Worm (Caenorhabditis elegans) whole organism, young adult: ENCODE measurements around the gene lpr-4.
A peak's percentile ranks its signal among the peaks of the same experiment; 100 is the strongest.

Experiments used
- B0019.2 ChIP-seq: fragments of 200-800 bp; sonication (Bioruptor generic); conservative IDR thresholded peaks from 2 replicates; pipeline ENCODE4 v1.3.6; 2022; ENCODE audit warnings: missing genetic modification reagents, missing genetic modification characterization, missing compliant biosample characterization
- B0035.1 ChIP-seq: sonication (generic microtip); optimal IDR thresholded peaks from 2 replicates; lab custom pipeline; 2016; ENCODE audit warnings: missing genetic modification characterization, mild to moderate bottlenecking, missing compliant biosample characterization, missing genotype, missing genetic modification reagents
- C06A6.2 ChIP-seq: fragments of 200-800 bp; sonication (Bioruptor generic); conservative IDR thresholded peaks from 2 replicates; pipeline ENCODE4 v1.3.6; 2022; ENCODE audit warnings: missing genetic modification characterization, missing compliant biosample characterization
- C17E4.6 ChIP-seq: fragments of 200-800 bp; sonication (Bioruptor generic); IDR thresholded peaks from 2 replicates; pipeline ENCODE4 v1.3.6; 2022; ENCODE audit warnings: missing genetic modification reagents, missing genetic modification characterization, missing compliant biosample characterization
- K12H6.12 ChIP-seq: fragments of 200-800 bp; sonication (Bioruptor generic); optimal IDR thresholded peaks from 2 replicates; lab custom pipeline; 2018; ENCODE audit warnings: mild to moderate bottlenecking, missing genetic modification characterization, missing compliant biosample characterization
- Y53F4B.3 ChIP-seq: fragments of 200-800 bp; sonication (Bioruptor generic); IDR thresholded peaks from 2 replicates; pipeline ENCODE4 v1.3.6; 2022; ENCODE audit warnings: missing genetic modification reagents, missing genetic modification characterization, missing compliant biosample characterization
- Y67H2A.10 ChIP-seq: fragments of 200-800 bp; sonication (Bioruptor generic); conservative IDR thresholded peaks from 2 replicates; pipeline ENCODE4 v1.3.6; 2022; ENCODE audit warnings: missing genetic modification reagents, missing genetic modification characterization, missing compliant biosample characterization
- aptf-2 ChIP-seq: fragments of 200-800 bp; sonication (Bioruptor generic); conservative IDR thresholded peaks from 2 replicates; pipeline ENCODE4 v1.3.6; 2022; ENCODE audit warnings: missing genetic modification reagents, missing genetic modification characterization, missing compliant biosample characterization
- attf-6 ChIP-seq: fragments of 200-800 bp; sonication (Bioruptor generic); IDR thresholded peaks from 2 replicates; pipeline ENCODE4 v1.3.6; 2022; ENCODE audit warnings: missing genetic modification reagents, missing genetic modification characterization, missing compliant biosample characterization
- bed-2 ChIP-seq: fragments of 200-800 bp; sonication (Bioruptor generic); IDR thresholded peaks from 2 replicates; pipeline ENCODE4 v1.3.6; 2022; ENCODE audit warnings: missing genetic modification reagents, missing genetic modification characterization, missing compliant biosample characterization
- ccch-3 ChIP-seq: fragments of 200-800 bp; sonication (Bioruptor generic); optimal IDR thresholded peaks from 2 replicates; lab custom pipeline; 2018; ENCODE audit warnings: mild to moderate bottlenecking, missing genetic modification characterization, missing compliant biosample characterization
- cebp-1 ChIP-seq, 2 experiments: fragments of 200-800 bp in 1 of 2; sonication (Bioruptor generic) in 1 of 2; sonication (generic microtip) in 1 of 2; IDR thresholded peaks in 1 of 2; optimal IDR thresholded peaks in 1 of 2; 2 replicates each; pipeline versions ENCODE4 v1.3.6 to Lab custom; 2017 to 2022; ENCODE audit warnings: missing compliant biosample characterization in 2 of 2, missing genetic modification characterization in 2 of 2, mild to moderate bottlenecking in 1 of 2, missing genetic modification reagents in 1 of 2, moderate library complexity in 1 of 2
- cebp-2 ChIP-seq: fragments of 200-800 bp; sonication (Bioruptor generic); IDR thresholded peaks from 2 replicates; pipeline ENCODE4 v1.3.6; 2022; ENCODE audit warnings: missing genetic modification characterization, missing compliant biosample characterization
- ceh-100 ChIP-seq: fragments of 200-800 bp; sonication (Bioruptor generic); IDR thresholded peaks from 2 replicates; pipeline ENCODE4 v1.3.6; 2022; ENCODE audit warnings: missing genetic modification reagents, missing genetic modification characterization, missing compliant biosample characterization
- ceh-40 ChIP-seq: fragments of 200-800 bp; sonication (Bioruptor generic); IDR thresholded peaks from 2 replicates; pipeline ENCODE4 v1.3.6; 2022; ENCODE audit warnings: missing genetic modification characterization, missing compliant biosample characterization
- chd-7 ChIP-seq: sonication (generic microtip); optimal IDR thresholded peaks from 2 replicates; lab custom pipeline; 2016; ENCODE audit warnings: mild to moderate bottlenecking, missing genetic modification characterization, moderate library complexity, missing compliant biosample characterization
- dpff-1 ChIP-seq: sonication (generic microtip); optimal IDR thresholded peaks from 2 replicates; lab custom pipeline; 2017; ENCODE audit warnings: mild to moderate bottlenecking, missing genetic modification characterization, missing compliant biosample characterization
- efl-1 ChIP-seq: fragments of 150-350 bp; optimal IDR thresholded peaks from 2 replicates; lab custom pipeline; 2014; ENCODE audit warnings: missing biosample characterization, missing genetic modification reagents, missing genetic modification characterization
- hlh-12 ChIP-seq: sonication (generic microtip); optimal IDR thresholded peaks from 2 replicates; lab custom pipeline; 2016; ENCODE audit warnings: missing genetic modification characterization, missing compliant biosample characterization
- hlh-26 ChIP-seq: fragments of 200-800 bp; sonication (Bioruptor generic); conservative IDR thresholded peaks from 2 replicates; pipeline ENCODE4 v1.3.6; 2022; ENCODE audit warnings: missing genetic modification reagents, missing genetic modification characterization, missing compliant biosample characterization
- let-526 ChIP-seq: fragments of 200-800 bp; sonication (Bioruptor generic); IDR thresholded peaks from 2 replicates; pipeline ENCODE4 v1.3.6; 2022; ENCODE audit warnings: missing genetic modification reagents, missing genetic modification characterization, missing compliant biosample characterization
- lin-35 ChIP-seq, 3 experiments: fragments of 150-350 bp in 2 of 3; sonication (generic microtip) in 1 of 3; optimal IDR thresholded peaks; 2 replicates each; lab custom pipeline; 2014 to 2018; ENCODE audit warnings: missing biosample characterization in 3 of 3, missing genetic modification characterization in 3 of 3, missing genetic modification reagents in 3 of 3
- lir-1 ChIP-seq: fragments of 200-800 bp; sonication (Bioruptor generic); conservative IDR thresholded peaks from 2 replicates; pipeline ENCODE4 v1.3.6; 2022; ENCODE audit warnings: missing genetic modification reagents, missing genetic modification characterization, missing compliant biosample characterization
- mcd-1 ChIP-seq: fragments of 200-800 bp; sonication (Bioruptor generic); IDR thresholded peaks from 2 replicates; pipeline ENCODE4 v1.3.6; 2022; ENCODE audit warnings: missing genetic modification reagents, missing genetic modification characterization, missing compliant biosample characterization
- mes-4 ChIP-seq: sonication (generic microtip); optimal IDR thresholded peaks from 2 replicates; lab custom pipeline; 2016; ENCODE audit warnings: missing genotype, missing genetic modification characterization, missing compliant biosample characterization
- nfya-1 ChIP-seq: sonication (generic microtip); optimal IDR thresholded peaks from 2 replicates; lab custom pipeline; 2017; ENCODE audit warnings: antibody characterized with exemption, missing compliant biosample characterization, missing genetic modification characterization, borderline replicate concordance; ENCODE audit not compliant: insufficient read depth
- nfyb-1 ChIP-seq: fragments of 200-800 bp; sonication (Bioruptor generic); IDR thresholded peaks from 2 replicates; pipeline ENCODE4 v1.3.6; 2022; ENCODE audit warnings: missing genetic modification reagents, missing genetic modification characterization, missing compliant biosample characterization
- pbrm-1 ChIP-seq: fragments of 200-800 bp; sonication (Bioruptor generic); IDR thresholded peaks from 2 replicates; pipeline ENCODE4 v1.3.6; 2022; ENCODE audit warnings: missing genetic modification reagents, missing genetic modification characterization, missing compliant biosample characterization
- repo-1 ChIP-seq: sonication (generic microtip); optimal IDR thresholded peaks from 2 replicates; lab custom pipeline; 2017; ENCODE audit warnings: mild to moderate bottlenecking, missing genetic modification characterization, missing compliant biosample characterization
- sea-2 ChIP-seq: fragments of 200-800 bp; sonication (Bioruptor generic); IDR thresholded peaks from 2 replicates; pipeline ENCODE4 v1.3.6; 2022; ENCODE audit warnings: missing genetic modification characterization, missing compliant biosample characterization
- snpc-4 ChIP-seq, 5 experiments: fragments of 150-350 bp in 1 of 5; sonication (generic microtip) in 4 of 5; optimal IDR thresholded peaks; 2 replicates each; lab custom pipeline; 2014 to 2018; ENCODE audit warnings: missing genetic modification characterization in 5 of 5, missing biosample characterization in 3 of 5, antibody characterized with exemption in 2 of 5, mild to moderate bottlenecking in 2 of 5, missing compliant biosample characterization in 2 of 5, missing genotype in 2 of 5, moderate library complexity in 2 of 5, missing genetic modification reagents in 1 of 5
- tbx-9 ChIP-seq: sonication (generic microtip); optimal IDR thresholded peaks from 2 replicates; lab custom pipeline; 2016; ENCODE audit warnings: borderline replicate concordance, missing genetic modification characterization, inconsistent platforms, missing compliant biosample characterization
- unc-62 ChIP-seq: fragments of 150-350 bp; optimal IDR thresholded peaks from 2 replicates; lab custom pipeline; 2014; ENCODE audit warnings: missing biosample characterization, missing genetic modification reagents, missing genetic modification characterization
- xnd-1 ChIP-seq: sonication (generic microtip); optimal IDR thresholded peaks from 2 replicates; lab custom pipeline; 2016; ENCODE audit warnings: missing genotype, missing genetic modification reagents, missing genetic modification characterization, missing compliant biosample characterization
- zfh-2 ChIP-seq: fragments of 200-800 bp; sonication (Bioruptor generic); conservative IDR thresholded peaks from 2 replicates; pipeline ENCODE4 v1.3.6; 2022; ENCODE audit warnings: missing genetic modification reagents, missing genetic modification characterization, missing compliant biosample characterization
- ztf-25 ChIP-seq: fragments of 200-800 bp; sonication (Bioruptor generic); IDR thresholded peaks from 2 replicates; pipeline ENCODE4 v1.3.6; 2022; ENCODE audit warnings: missing genetic modification reagents, missing genetic modification characterization, missing compliant biosample characterization
- ztf-26 ChIP-seq: sonication (generic microtip); optimal IDR thresholded peaks from 2 replicates; lab custom pipeline; 2017; ENCODE audit warnings: missing genetic modification characterization, missing compliant biosample characterization
- ztf-28 ChIP-seq: fragments of 200-800 bp; sonication (Bioruptor generic); IDR thresholded peaks from 2 replicates; pipeline ENCODE4 v1.3.6; 2022; ENCODE audit warnings: missing genetic modification reagents, missing genetic modification characterization, missing compliant biosample characterization
- ztf-3 ChIP-seq: fragments of 200-800 bp; sonication (Bioruptor generic); optimal IDR thresholded peaks from 2 replicates; lab custom pipeline; 2018; ENCODE audit warnings: mild to moderate bottlenecking, missing genetic modification characterization, missing compliant biosample characterization

Gene lpr-4

DNA sequence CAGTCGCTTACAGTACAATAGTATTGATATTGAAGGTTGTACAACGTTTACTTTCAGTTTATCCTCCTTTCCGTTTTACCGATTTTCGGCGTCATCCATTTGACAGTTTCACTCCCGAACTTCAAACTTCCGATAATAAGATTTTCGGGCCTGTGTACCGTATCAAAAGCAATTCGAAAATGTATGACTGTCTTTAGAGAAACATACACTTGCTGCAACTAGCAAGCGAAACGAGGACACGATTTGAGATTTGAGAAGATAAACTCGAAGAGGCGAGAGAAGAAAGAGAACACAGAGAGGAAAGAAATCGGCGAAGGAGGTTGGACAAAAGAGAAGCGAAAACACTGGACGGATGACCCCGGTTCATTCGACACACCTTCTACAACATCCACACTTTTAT, 3.0 kb upstream of the lpr-4 start, which contains the start of gene lpr-5:
Gene lpr-5, plus strand, starts transcription at position 220 of the 400 bp plus-strand sequence.
- TF ChIP-seq lir-1 (no peak), ztf-3 (GFP tag; lab: Kevin White, UChicago) (no peak), xnd-1 (tag; lab: Kevin White, UChicago) (no peak), Y53F4B.3 (no peak), ceh-100 (GFP tag; lab: Robert Waterston, UW) (no peak), cebp-1 (GFP tag; IDR thresholded peaks at IDR 0.05; lab: Robert Waterston, UW) (no peak), cebp-1 (tag; optimal IDR thresholded peaks at IDR 0.05; lab: Kevin White, UChicago) (no peak), efl-1 (GFP tag; lab: Kevin White, UChicago) (no peak), cebp-2 (GFP tag; lab: Robert Waterston, UW) (no peak), ztf-26 (tag; lab: Kevin White, UChicago) (no peak), nfyb-1 (GFP tag; lab: Robert Waterston, UW) (no peak), mcd-1 (GFP tag; lab: Robert Waterston, UW) (no peak), unc-62 (GFP tag; lab: Kevin White, UChicago) (no peak), hlh-26 (GFP tag; lab: Robert Waterston, UW) (no peak), let-526 (GFP tag; lab: Robert Waterston, UW) (no peak), B0035.1 (tag; lab: Kevin White, UChicago) (no peak), ccch-3 (no peak)
- TF ChIP-seq, all 124 proteins: peak for 0

DNA sequence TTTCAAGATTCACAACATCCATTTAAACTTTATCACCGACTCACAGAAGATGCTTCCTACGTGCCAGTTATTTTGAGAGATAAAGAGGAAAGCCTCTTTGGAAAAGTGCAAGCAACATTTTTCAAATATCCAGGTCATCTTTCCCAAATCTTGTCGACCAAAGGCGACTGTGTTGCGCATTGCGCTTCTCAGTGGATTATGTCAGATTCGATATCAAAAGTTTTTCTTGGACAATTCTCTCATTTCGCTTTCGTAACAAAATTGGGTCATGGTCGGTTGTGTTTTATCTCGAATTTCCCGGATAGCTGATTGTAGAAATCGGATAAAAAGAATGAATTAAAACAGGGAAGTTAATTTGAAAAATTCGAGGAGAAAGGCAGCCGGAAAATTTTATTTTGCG, 2.3 kb downstream of the lpr-4 start:
- TF ChIP-seq chd-7: no peak
- no peak for TF ChIP-seq C06A6.2
- no peak for TF ChIP-seq C17E4.6
- TF ChIP-seq Y67H2A.10 (GFP tag; lab: Robert Waterston, UW): no peak
- TF ChIP-seq sea-2 (GFP tag; lab: Robert Waterston, UW): no peak
- no peak for TF ChIP-seq attf-6 (GFP tag; lab: Robert Waterston, UW)
- no peak for TF ChIP-seq pbrm-1
- no peak for TF ChIP-seq ztf-25 (GFP tag; lab: Robert Waterston, UW)
- TF ChIP-seq mes-4 (tag; lab: Kevin White, UChicago): no peak
- no peak for TF ChIP-seq nfya-1 (tag; lab: Kevin White, UChicago)
- no peak for TF ChIP-seq B0019.2
- no peak for TF ChIP-seq hlh-12 (tag; lab: Kevin White, UChicago)
- TF ChIP-seq lin-35 (GFP tag; optimal IDR thresholded peaks at IDR 0.05; lab: Kevin White, UChicago): no peak
- no peak for TF ChIP-seq bed-2 (GFP tag; lab: Robert Waterston, UW)
- no peak for TF ChIP-seq dpff-1 (tag; lab: Kevin White, UChicago)
- no peak for TF ChIP-seq repo-1

DNA sequence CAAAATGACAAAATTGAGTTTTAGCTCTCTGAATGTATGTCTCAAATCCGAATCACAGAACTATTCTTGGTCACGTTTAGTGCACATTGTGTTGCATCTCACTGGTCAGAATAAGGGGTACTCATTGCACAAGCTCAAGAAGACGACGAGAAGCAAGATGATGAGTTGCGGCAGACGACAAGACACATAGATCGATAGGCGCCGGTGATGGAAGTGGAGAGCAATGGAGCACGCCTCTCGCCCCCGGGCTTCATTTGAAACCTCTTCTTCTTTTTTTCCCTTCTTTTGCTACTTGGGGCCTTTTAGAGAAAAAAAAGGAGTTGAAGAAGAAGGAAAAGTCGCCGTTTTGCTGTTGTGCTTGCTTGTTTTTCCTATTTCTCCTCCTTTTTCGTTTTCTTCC, 3.4 kb downstream of the lpr-4 start, which contains the start of gene apt-9:
Gene apt-9, plus strand, starts transcription at position 194 of the 400 bp plus-strand sequence.
- TF ChIP-seq aptf-2: no peak
- TF ChIP-seq zfh-2 (GFP tag; lab: Robert Waterston, UW): peak; percentile 59
- no peak for TF ChIP-seq snpc-4 (GFP tag; optimal IDR thresholded peaks at IDR 0.05; lab: Kevin White, UChicago)
- no peak for TF ChIP-seq snpc-4 (tag; optimal IDR thresholded peaks at IDR 0.05; lab: Kevin White, UChicago)
- TF ChIP-seq ceh-40: no peak
- peak; percentile 20 for TF ChIP-seq K12H6.12 (tag; lab: Kevin White, UChicago)
- no peak for TF ChIP-seq ztf-28
- TF ChIP-seq tbx-9 (tag; lab: Kevin White, UChicago): no peak
